Worm (Caenorhabditis elegans): ENCODE results near the gene set-24.
"Not testable (repeated sequence)": the region's sequence is repeated elsewhere in the genome, so short reads cannot be mapped to it uniquely, and the experiment has no call there.

The set-24 gene

ce11 chrII:12130868-12131267, at the start of gene set-24:
set-24 (minus strand) TSS chrII:12130968.
- no peak for TF ChIP-seq ceh-36 (tag; optimal IDR thresholded peaks at IDR 0.05)
- no peak for TF ChIP-seq pes-1 (GFP tag; IDR thresholded peaks at IDR 0.05)
- no peak for TF ChIP-seq hnd-1 (tag; optimal IDR thresholded peaks at IDR 0.05)
- no peak for TF ChIP-seq hmg-4 (GFP tag; optimal IDR thresholded peaks at IDR 0.05)
- no peak for TF ChIP-seq hmbx-1 (tag; optimal IDR thresholded peaks at IDR 0.05)
- TF ChIP-seq scrt-1 (GFP tag; IDR thresholded peaks at IDR 0.05) = no peak
- TF ChIP-seq sea-1 (GFP tag; conservative IDR thresholded peaks at IDR 0.05) = no peak
- TF ChIP-seq F13C5.2 (tag; optimal IDR thresholded peaks at IDR 0.05) = no peak
- no peak for TF ChIP-seq ama-1 (optimal IDR thresholded peaks at IDR 0.05)
- TF ChIP-seq B0310.2 (tag; optimal IDR thresholded peaks at IDR 0.05) = no peak
- TF ChIP-seq tbx-11 (GFP tag; IDR thresholded peaks at IDR 0.05) = no peak
- TF ChIP-seq tra-4 (tag; optimal IDR thresholded peaks at IDR 0.05) = no peak
- TF ChIP-seq ceh-13 (GFP tag; optimal IDR thresholded peaks at IDR 0.05) = no peak
- no peak for TF ChIP-seq flt-1 (GFP tag; IDR thresholded peaks at IDR 0.05)
- TF ChIP-seq aly-1 (tag; optimal IDR thresholded peaks at IDR 0.05) = no peak
- no peak for TF ChIP-seq tbx-37 (GFP tag; conservative IDR thresholded peaks at IDR 0.05)

ce11 chrII:12176521-12176920, 45.8 kb upstream of the set-24 start:
- TF ChIP-seq tbx-37 (GFP tag; conservative IDR thresholded peaks at IDR 0.05) (no peak), tra-4 (tag; optimal IDR thresholded peaks at IDR 0.05) (no peak), ceh-13 (GFP tag; optimal IDR thresholded peaks at IDR 0.05) (no peak)

ce11 chrII:12175398-12175797, 44.6 kb upstream of the set-24 start:
- TF ChIP-seq pes-1 (GFP tag; IDR thresholded peaks at IDR 0.05) (no peak), flt-1 (GFP tag; IDR thresholded peaks at IDR 0.05) (no peak), hmg-4 (GFP tag; optimal IDR thresholded peaks at IDR 0.05) (no peak), tbx-37 (GFP tag; conservative IDR thresholded peaks at IDR 0.05) (no peak), aly-1 (tag; optimal IDR thresholded peaks at IDR 0.05) (no peak), tbx-11 (GFP tag; IDR thresholded peaks at IDR 0.05) (0 out of 2 replicates have a peak, but pooled peaks have one; percentile 21), ama-1 (optimal IDR thresholded peaks at IDR 0.05) (no peak)

ce11 chrII:12172273-12172672, 41.5 kb upstream of the set-24 start, which contains the start of gene rol-1:
rol-1 (plus strand) TSS chrII:12172573.
- no peak for TF ChIP-seq B0310.2 (tag; optimal IDR thresholded peaks at IDR 0.05)

ce11 chrII:12169487-12170128, 38.8 kb upstream of the set-24 start:
- TF ChIP-seq ceh-36 (tag; optimal IDR thresholded peaks at IDR 0.05) (peak; percentile 92), tbx-11 (GFP tag; IDR thresholded peaks at IDR 0.05) (no peak)

- TF ChIP-seq pes-1 (GFP tag; IDR thresholded peaks at IDR 0.05); scrt-1 (GFP tag; IDR thresholded peaks at IDR 0.05); B0310.2 (tag; optimal IDR thresholded peaks at IDR 0.05): not testable (repeated sequence)
Observed at ce11 chrII:12164539-12164938, 33.8 kb upstream of the set-24 start, which contains the start of gene Y57A10A.8. Y57A10A.8 (plus strand) TSS chrII:12164839.

- TF ChIP-seq aly-1 (tag; optimal IDR thresholded peaks at IDR 0.05) (no peak), hmbx-1 (tag; optimal IDR thresholded peaks at IDR 0.05) (no peak), flt-1 (GFP tag; IDR thresholded peaks at IDR 0.05) (no peak), ceh-13 (GFP tag; optimal IDR thresholded peaks at IDR 0.05) (no peak), tbx-37 (GFP tag; conservative IDR thresholded peaks at IDR 0.05) (no peak), pes-1 (GFP tag; IDR thresholded peaks at IDR 0.05) (no peak), B0310.2 (tag; optimal IDR thresholded peaks at IDR 0.05) (no peak), ama-1 (optimal IDR thresholded peaks at IDR 0.05) (no peak), ceh-36 (tag; optimal IDR thresholded peaks at IDR 0.05) (no peak), F13C5.2 (tag; optimal IDR thresholded peaks at IDR 0.05) (no peak), tbx-11 (GFP tag; IDR thresholded peaks at IDR 0.05) (no peak), hmg-4 (GFP tag; optimal IDR thresholded peaks at IDR 0.05) (no peak), tra-4 (tag; optimal IDR thresholded peaks at IDR 0.05) (no peak), hnd-1 (tag; optimal IDR thresholded peaks at IDR 0.05) (no peak), ets-7 (tag; optimal IDR thresholded peaks at IDR 0.05) (no peak), sea-1 (GFP tag; conservative IDR thresholded peaks at IDR 0.05) (no peak), scrt-1 (GFP tag; IDR thresholded peaks at IDR 0.05) (no peak)
Observed at ce11 chrII:12162997-12163396, 32.2 kb upstream of the set-24 start.

- not testable (repeated sequence) for TF ChIP-seq ets-7 (tag; optimal IDR thresholded peaks at IDR 0.05); hmg-4 (GFP tag; optimal IDR thresholded peaks at IDR 0.05); F13C5.2 (tag; optimal IDR thresholded peaks at IDR 0.05)
Observed at ce11 chrII:12154186-12154585, 23.4 kb upstream of the set-24 start, which contains the start of gene Y57A10A.5. Y57A10A.5 (plus strand) TSS chrII:12154486.

- TF ChIP-seq ceh-36 (tag; optimal IDR thresholded peaks at IDR 0.05); tbx-11 (GFP tag; IDR thresholded peaks at IDR 0.05); hmg-4 (GFP tag; optimal IDR thresholded peaks at IDR 0.05): not testable (repeated sequence)
Observed at ce11 chrII:12151640-12152039, 20.9 kb upstream of the set-24 start, which contains the start of gene Y57A10A.4. Y57A10A.4 (plus strand) TSS chrII:12151940.
